Worm (Caenorhabditis elegans): ENCODE results near the gene eak-4.
"Not testable (repeated sequence)": the region's sequence is repeated elsewhere in the genome, so short reads cannot be mapped to it uniquely, and the experiment has no call there.

DNA sequence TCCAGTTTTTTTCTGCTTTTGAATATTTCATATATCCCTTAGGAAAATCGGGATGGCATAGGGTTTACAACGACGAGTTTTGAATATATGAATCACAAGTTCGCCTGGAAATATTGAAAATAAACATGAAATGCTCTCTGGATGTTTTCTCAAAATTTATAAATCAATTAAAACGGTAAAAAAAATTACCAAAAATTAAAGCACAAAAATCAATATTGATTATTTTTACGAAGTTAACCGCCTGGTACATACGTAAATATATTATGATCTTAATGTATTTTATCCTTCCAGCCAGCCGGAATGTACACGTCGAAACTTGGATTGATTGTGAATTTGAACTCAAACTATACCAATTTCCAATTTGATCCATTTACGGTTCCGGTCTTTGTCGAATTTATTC, 19.9 kb downstream of the eak-4 start, which contains the start of gene sru-17:
- not testable (repeated sequence) for TF ChIP-seq unc-62 (GFP tag; optimal IDR thresholded peaks at IDR 0.05 in 1 of 2); unc-62 (tag; optimal IDR thresholded peaks at IDR 0.05); unc-130 (GFP tag; optimal IDR thresholded peaks at IDR 0.05)
